Worm (Caenorhabditis elegans) whole organism, L4/young adult: Measurements from ENCODE around the gene W05H5.1.

Source experiments
- W03F9.2 ChIP-seq: fragments of 150-350 bp; optimal IDR thresholded peaks from 2 replicates; lab custom pipeline; 2014; ENCODE audit warnings: missing biosample characterization, missing genetic modification characterization
- dao-5 ChIP-seq: sonication (generic microtip); optimal IDR thresholded peaks from 2 replicates; lab custom pipeline; 2016; ENCODE audit warnings: missing genotype, missing genetic modification characterization, moderate library complexity, missing compliant biosample characterization
- him-1 ChIP-seq: sonication (generic microtip); optimal IDR thresholded peaks from 2 replicates; lab custom pipeline; 2016; ENCODE audit warnings: missing genotype, missing genetic modification reagents, missing genetic modification characterization, missing compliant biosample characterization

- TF ChIP-seq him-1 (tag; lab: Kevin White, UChicago) (no peak), dao-5 (tag; lab: Kevin White, UChicago) (no peak), W03F9.2 (no peak)
Measured at ce11 chrII:12491936-12492335, 47.4 kb upstream of the W05H5.1 start, which contains the start of gene srz-6.
